Fruit fly (Drosophila melanogaster) whole organism, embryonic: ENCODE measurements around the gene Rbbp5.

Experiments used
- Bgb ChIP-seq: fragments of 200-800 bp; sonication (Bioruptor generic); IDR thresholded peaks from 2 replicates; pipeline ENCODE4 v1.3.6; 2022; ENCODE audit warnings: missing biosample characterization, missing genetic modification characterization; ENCODE audit not compliant: partially characterized antibody
- CG10274 ChIP-seq: fragments of 200-800 bp; sonication (Bioruptor generic); optimal IDR thresholded peaks from 3 replicates; lab custom pipeline; 2017; ENCODE audit warnings: missing biosample characterization, mild to moderate bottlenecking, missing genetic modification characterization
- CG10543 ChIP-seq: fragments of 200-800 bp; sonication (Bioruptor generic); optimal IDR thresholded peaks from 3 replicates; lab custom pipeline; 2017; ENCODE audit warnings: missing biosample characterization, mild to moderate bottlenecking, missing genetic modification characterization, moderate library complexity
- CG11723 ChIP-seq: fragments of 200-800 bp; sonication (Bioruptor generic); optimal IDR thresholded peaks from 2 replicates; lab custom pipeline; 2017; ENCODE audit warnings: missing biosample characterization, mild to moderate bottlenecking, missing genetic modification characterization
- CG13123 ChIP-seq: fragments of 200-800 bp; sonication (Bioruptor generic); optimal IDR thresholded peaks from 2 replicates; lab custom pipeline; 2016; ENCODE audit warnings: missing biosample characterization, missing genetic modification characterization
- CG13296 ChIP-seq: fragments of 200-800 bp; sonication (Bioruptor generic); optimal IDR thresholded peaks from 3 replicates; lab custom pipeline; 2018; ENCODE audit warnings: missing biosample characterization, mild to moderate bottlenecking, missing genetic modification characterization
- CG15479 ChIP-seq: fragments of 200-800 bp; sonication (Bioruptor generic); optimal IDR thresholded peaks from 3 replicates; lab custom pipeline; 2019; ENCODE audit warnings: missing biosample characterization, mild to moderate bottlenecking, missing genetic modification characterization, moderate library complexity
- CG15514 ChIP-seq: fragments of 200-800 bp; sonication (Bioruptor generic); optimal IDR thresholded peaks from 3 replicates; lab custom pipeline; 2017; ENCODE audit warnings: missing biosample characterization, missing genetic modification characterization, mild to moderate bottlenecking, moderate library complexity, missing genetic modification reagents
- CG1602 ChIP-seq: fragments of 200-800 bp; sonication (Bioruptor generic); optimal IDR thresholded peaks from 3 replicates; lab custom pipeline; 2016; ENCODE audit warnings: missing biosample characterization, missing genetic modification characterization
- CG18262 ChIP-seq: fragments of 200-800 bp; optimal IDR thresholded peaks from 3 replicates; lab custom pipeline; 2019; ENCODE audit warnings: missing biosample characterization, mild to moderate bottlenecking, missing genetic modification characterization, moderate library complexity
- CG32767 ChIP-seq: fragments of 200-800 bp; sonication (Bioruptor generic); IDR thresholded peaks from 2 replicates; pipeline ENCODE4 v1.3.6; 2022; ENCODE audit warnings: missing biosample characterization, missing genetic modification characterization
- CG3995 ChIP-seq: fragments of 200-800 bp; sonication (Bioruptor generic); optimal IDR thresholded peaks from 3 replicates; lab custom pipeline; 2016; ENCODE audit warnings: missing biosample characterization, missing genetic modification characterization
- CG42726 ChIP-seq: fragments of 200-800 bp; sonication (Bioruptor generic); IDR thresholded peaks from 2 replicates; pipeline ENCODE4 v1.3.6; 2022; ENCODE audit warnings: missing biosample characterization, missing genetic modification characterization; ENCODE audit not compliant: partially characterized antibody
- CG4404 ChIP-seq: fragments of 200-800 bp; sonication (Bioruptor generic); IDR thresholded peaks from 2 replicates; pipeline ENCODE4 v1.3.6; 2022; ENCODE audit warnings: missing biosample characterization, missing genetic modification characterization
- CG9609 ChIP-seq: fragments of 200-800 bp; sonication (Bioruptor generic); optimal IDR thresholded peaks from 3 replicates; lab custom pipeline; 2016; ENCODE audit warnings: missing biosample characterization, missing genetic modification characterization
- CHES-1-like ChIP-seq: fragments of 200-800 bp; sonication (Bioruptor generic); optimal IDR thresholded peaks from 2 replicates; lab custom pipeline; 2016; ENCODE audit warnings: missing biosample characterization, missing genetic modification characterization
- Dbx ChIP-seq: fragments of 200-800 bp; sonication (Bioruptor generic); IDR thresholded peaks from 3 replicates; pipeline ENCODE4 v1.3.6; 2022; ENCODE audit warnings: missing biosample characterization, missing genetic modification characterization
- Deaf1 ChIP-seq: fragments of 200-800 bp; optimal IDR thresholded peaks from 3 replicates; lab custom pipeline; 2019; ENCODE audit warnings: missing biosample characterization, mild to moderate bottlenecking, missing genetic modification characterization, moderate library complexity
- Dll ChIP-seq: fragments of 200-800 bp; sonication (Bioruptor generic); IDR thresholded peaks from 4 replicates; pipeline ENCODE4 v1.3.6; 2022; ENCODE audit warnings: missing biosample characterization, missing genetic modification characterization; ENCODE audit not compliant: partially characterized antibody
- Dref ChIP-seq: fragments of 200-800 bp; sonication (Bioruptor generic); IDR thresholded peaks from 2 replicates; pipeline ENCODE4 v1.3.6; 2022; ENCODE audit warnings: missing biosample characterization, missing genetic modification characterization
- HHEX ChIP-seq: fragments of 200-800 bp; sonication (Bioruptor generic); optimal IDR thresholded peaks from 3 replicates; lab custom pipeline; 2017; ENCODE audit warnings: missing biosample characterization, mild to moderate bottlenecking, missing genetic modification characterization, missing genetic modification reagents
- Hmx ChIP-seq: fragments of 200-800 bp; sonication (Bioruptor generic); optimal IDR thresholded peaks from 2 replicates; lab custom pipeline; 2016; ENCODE audit warnings: missing biosample characterization, missing genetic modification characterization
- Lim3 ChIP-seq: fragments of 200-800 bp; sonication (Bioruptor generic); IDR thresholded peaks from 2 replicates; pipeline ENCODE4 v1.3.6; 2022; ENCODE audit warnings: missing biosample characterization, missing genetic modification characterization
- NC2β ChIP-seq: fragments of 200-800 bp; sonication (Bioruptor generic); optimal IDR thresholded peaks from 2 replicates; lab custom pipeline; 2016; ENCODE audit warnings: missing biosample characterization, missing genetic modification characterization
- Optix ChIP-seq: fragments of 200-800 bp; sonication (Bioruptor generic); IDR thresholded peaks from 3 replicates; pipeline ENCODE4 v1.3.6; 2022; ENCODE audit warnings: missing biosample characterization, missing genetic modification characterization
- Vsx1 ChIP-seq: fragments of 200-800 bp; sonication (Bioruptor generic); optimal IDR thresholded peaks from 2 replicates; lab custom pipeline; 2017; ENCODE audit warnings: missing biosample characterization, mild to moderate bottlenecking, missing genetic modification characterization, missing genetic modification reagents
- ab ChIP-seq: fragments of 200-800 bp; sonication (Bioruptor generic); optimal IDR thresholded peaks from 2 replicates; lab custom pipeline; 2016; ENCODE audit warnings: missing biosample characterization, missing genetic modification characterization
- amos ChIP-seq: fragments of 200-800 bp; sonication (Bioruptor generic); IDR thresholded peaks from 2 replicates; pipeline ENCODE4 v1.3.6; 2022; ENCODE audit warnings: missing biosample characterization, missing genetic modification characterization; ENCODE audit not compliant: partially characterized antibody
- bigmax ChIP-seq: fragments of 200-800 bp; sonication (Bioruptor generic); optimal IDR thresholded peaks from 2 replicates; lab custom pipeline; 2018; ENCODE audit warnings: missing biosample characterization, mild to moderate bottlenecking, missing genetic modification characterization
- btn ChIP-seq: fragments of 200-800 bp; sonication (Bioruptor generic); optimal IDR thresholded peaks from 2 replicates; lab custom pipeline; 2016; ENCODE audit warnings: missing biosample characterization, missing genetic modification characterization
- dmrt99B ChIP-seq: fragments of 200-800 bp; sonication (Bioruptor generic); optimal IDR thresholded peaks from 2 replicates; lab custom pipeline; 2018; ENCODE audit warnings: missing biosample characterization, mild to moderate bottlenecking, missing genetic modification characterization, moderate library complexity
- dysf ChIP-seq: fragments of 200-800 bp; sonication (Bioruptor generic); IDR thresholded peaks from 3 replicates; pipeline ENCODE4 v1.3.6; 2022; ENCODE audit warnings: missing biosample characterization, missing genetic modification characterization
- emc ChIP-seq: fragments of 200-800 bp; sonication (Bioruptor generic); optimal IDR thresholded peaks from 2 replicates; lab custom pipeline; 2016; ENCODE audit warnings: missing biosample characterization, missing genetic modification characterization
- fru ChIP-seq: fragments of >200 bp; optimal IDR thresholded peaks from 2 replicates; lab custom pipeline; 2017
- gcm ChIP-seq: fragments of 200-800 bp; sonication (Bioruptor generic); optimal IDR thresholded peaks from 2 replicates; lab custom pipeline; 2019; ENCODE audit warnings: missing biosample characterization, mild to moderate bottlenecking, missing genetic modification characterization, moderate library complexity
- gfzf ChIP-seq: fragments of 200-800 bp; sonication (Bioruptor generic); optimal IDR thresholded peaks from 2 replicates; lab custom pipeline; 2016; ENCODE audit warnings: missing biosample characterization, mild to moderate bottlenecking, missing genetic modification characterization, moderate library complexity
- gsb-n ChIP-seq: fragments of 200-800 bp; sonication (Bioruptor generic); optimal IDR thresholded peaks from 3 replicates; lab custom pipeline; 2018; ENCODE audit warnings: missing biosample characterization, mild to moderate bottlenecking, missing genetic modification characterization
- jigr1 ChIP-seq: fragments of 200-800 bp; sonication (Bioruptor generic); IDR thresholded peaks from 3 replicates; pipeline ENCODE4 v1.3.6; 2022; ENCODE audit warnings: missing biosample characterization, missing genetic modification characterization
- maf-S ChIP-seq: fragments of 200-800 bp; sonication (Bioruptor generic); optimal IDR thresholded peaks from 2 replicates; lab custom pipeline; 2016; ENCODE audit warnings: missing biosample characterization, missing genetic modification characterization
- mld ChIP-seq: fragments of 200-800 bp; sonication (Bioruptor generic); IDR thresholded peaks from 3 replicates; pipeline ENCODE4 v1.3.6; 2022; ENCODE audit warnings: missing biosample characterization, missing genetic modification characterization; ENCODE audit not compliant: partially characterized antibody
- otp ChIP-seq: fragments of 200-800 bp; sonication (Bioruptor generic); IDR thresholded peaks from 3 replicates; pipeline ENCODE4, ENCODE4 v1.3.6; 2022; ENCODE audit warnings: missing biosample characterization, missing genetic modification characterization
- pb ChIP-seq: fragments of 200-800 bp; sonication (Bioruptor generic); optimal IDR thresholded peaks from 3 replicates; lab custom pipeline; 2016; ENCODE audit warnings: missing biosample characterization, missing genetic modification characterization
- psq ChIP-seq: fragments of 200-800 bp; sonication (Bioruptor generic); optimal IDR thresholded peaks from 2 replicates; lab custom pipeline; 2017; ENCODE audit warnings: missing biosample characterization, missing genetic modification characterization
- pum ChIP-seq: fragments of 200-800 bp; sonication (Bioruptor generic); optimal IDR thresholded peaks from 2 replicates; lab custom pipeline; 2016; ENCODE audit warnings: missing biosample characterization, missing genetic modification characterization
- repo ChIP-seq: fragments of 200-800 bp; sonication (Bioruptor generic); optimal IDR thresholded peaks from 2 replicates; lab custom pipeline; 2016; ENCODE audit warnings: missing biosample characterization, missing genetic modification characterization
- run ChIP-seq: fragments of 200-800 bp; sonication (Bioruptor generic); optimal IDR thresholded peaks from 3 replicates; lab custom pipeline; 2018; ENCODE audit warnings: missing biosample characterization, mild to moderate bottlenecking, missing genetic modification characterization
- scrt ChIP-seq: fragments of 200-800 bp; sonication (Bioruptor generic); optimal IDR thresholded peaks from 2 replicates; lab custom pipeline; 2018; ENCODE audit warnings: missing biosample characterization, mild to moderate bottlenecking, missing genetic modification characterization, moderate library complexity
- slp2 ChIP-seq: fragments of 200-800 bp; sonication (Bioruptor generic); optimal IDR thresholded peaks from 2 replicates; lab custom pipeline; 2016; ENCODE audit warnings: missing biosample characterization, missing genetic modification characterization
- sug ChIP-seq: fragments of 200-800 bp; optimal IDR thresholded peaks from 2 replicates; lab custom pipeline; 2019; ENCODE audit warnings: missing biosample characterization, mild to moderate bottlenecking, missing genetic modification characterization, moderate library complexity
- yki ChIP-seq: fragments of >200 bp; optimal IDR thresholded peaks from 3 replicates; lab custom pipeline; 2018

Rbbp5 gene

DNA sequence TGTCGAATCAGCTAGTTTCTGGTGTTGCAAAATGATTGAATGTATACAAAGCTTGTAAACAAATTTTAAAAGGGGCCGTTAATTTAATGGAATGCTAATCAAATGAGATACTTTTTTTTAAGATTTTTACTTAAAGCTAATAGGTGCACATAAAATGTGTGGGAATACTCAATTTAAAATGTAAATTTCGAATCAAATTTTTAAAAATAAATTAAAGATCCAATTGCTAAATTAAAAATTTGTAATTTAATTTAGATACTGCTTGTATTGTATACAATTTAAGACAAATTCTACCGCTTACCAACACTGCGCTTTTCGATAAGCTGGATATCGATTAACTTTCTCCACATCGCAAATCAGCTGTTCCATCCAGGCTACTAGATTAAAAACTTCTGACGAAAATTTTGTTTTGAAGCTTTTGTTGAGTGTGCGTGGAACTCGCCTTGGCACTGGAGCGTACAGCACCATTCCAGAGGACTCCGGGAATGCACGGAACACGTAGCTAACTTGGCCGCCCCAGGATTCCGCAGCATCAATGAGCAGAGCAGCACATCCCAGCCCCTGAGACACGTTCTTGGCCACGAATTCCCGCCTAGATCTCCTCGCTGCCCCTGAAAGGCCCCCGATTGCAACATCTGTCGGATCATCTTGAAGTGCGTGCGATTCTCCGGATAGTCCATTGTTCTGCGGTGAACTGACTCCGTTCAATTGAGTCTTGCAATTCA, 36.5 kb upstream of the Rbbp5 start, which contains the start of the genes CG5498 and fbl (continued):
- TF ChIP-seq Vsx1 (GFP tag; lab: Kevin White, UChicago) (peak; percentile 67), emc (no peak), CG4404 (GFP tag; lab: Robert Waterston, UW) (no peak), repo (GFP tag; lab: Kevin White, UChicago) (no peak), CG10543 (peak; percentile 74), dmrt99B (peak; percentile 62), Hmx (GFP tag; lab: Kevin White, UChicago) (peak; percentile 11), NC2β (GFP tag; lab: Kevin White, UChicago) (peak; percentile 18), CG15514 (GFP tag; lab: Kevin White, UChicago) (peak; percentile 72), HHEX (GFP tag; lab: Kevin White, UChicago) (no peak), pb (GFP tag; lab: Kevin White, UChicago) (no peak), gcm (GFP tag; lab: Kevin White, UChicago) (peak; percentile 41), Dll (GFP tag; lab: Robert Waterston, UW) (peak; percentile 49; the same call in 1 of the 4 replicates), otp (GFP tag; lab: Robert Waterston, UW) (no peak), Lim3 (GFP tag; lab: Robert Waterston, UW) (no peak), fru (lab: Kevin White, UChicago) (no peak), CG9609 (GFP tag; lab: Kevin White, UChicago) (peak; percentile 9), gsb-n (tag; lab: Kevin White, UChicago) (peak; percentile 62), mld (GFP tag; lab: Robert Waterston, UW) (peak; percentile 54; the same call in 1 of the 3 replicates), CG3995 (GFP tag; lab: Kevin White, UChicago) (peak; percentile 10), psq (GFP tag; lab: Kevin White, UChicago) (no peak), dysf (peak; percentile 40; the same call in 1 of the 3 replicates), CG15479 (GFP tag; lab: Kevin White, UChicago) (peak; percentile 33), CG13123 (GFP tag; lab: Kevin White, UChicago) (peak; percentile 36), gfzf (GFP tag; lab: Kevin White, UChicago) (peak; percentile 17), CG1602 (peak; percentile 64), jigr1 (GFP tag; lab: Robert Waterston, UW) (peak; percentile 44; the same call in 1 of the 3 replicates), CG11723 (no peak), btn (no peak), scrt (GFP tag; lab: Kevin White, UChicago) (peak; percentile 49), bigmax (no peak), Bgb (GFP tag; lab: Robert Waterston, UW) (no peak), CG13296 (GFP tag; lab: Kevin White, UChicago) (peak; percentile 64), CHES-1-like (GFP tag; lab: Kevin White, UChicago) (peak; percentile 5), sug (tag; lab: Kevin White, UChicago) (peak; percentile 68), CG18262 (tag; lab: Kevin White, UChicago) (peak; percentile 71), maf-S (GFP tag; lab: Kevin White, UChicago) (no peak), pum (GFP tag; lab: Kevin White, UChicago) (peak; percentile 14), run (tag; lab: Kevin White, UChicago) (no peak), CG32767 (no peak), Dbx (peak; percentile 67), CG42726 (GFP tag; lab: Robert Waterston, UW) (0 out of 2 replicates have a peak, but pooled peaks have one; percentile 15), slp2 (no peak), Dref (GFP tag; lab: Robert Waterston, UW) (peak; percentile 63), ab (GFP tag; lab: Kevin White, UChicago) (no peak), amos (no peak; the same call in 1 of the 2 replicates), Deaf1 (tag; lab: Kevin White, UChicago) (peak; percentile 45), yki (lab: Kevin White, UChicago) (no peak), Optix (GFP tag; lab: Robert Waterston, UW) (no peak), CG10274 (no peak)
